Fruit fly (Drosophila melanogaster) whole organism, prepupa: ENCODE data around the gene CG6839.

Experiments used
- CG10631 ChIP-seq: fragments of 200-800 bp; sonication (Bioruptor generic); optimal IDR thresholded peaks from 2 replicates; lab custom pipeline; 2016; ENCODE audit warnings: missing biosample characterization, missing genetic modification characterization
- CG10669 ChIP-seq: fragments of 200-800 bp; sonication (Bioruptor generic); optimal IDR thresholded peaks from 3 replicates; lab custom pipeline; 2018; ENCODE audit warnings: missing biosample characterization, mild to moderate bottlenecking, missing genetic modification characterization, moderate library complexity
- CG11294 ChIP-seq: fragments of 200-800 bp; sonication (Bioruptor generic); IDR thresholded peaks from 2 replicates; pipeline ENCODE4 v1.3.6; 2022; ENCODE audit warnings: missing biosample characterization, missing genetic modification characterization
- CG11762 ChIP-seq: fragments of 200-800 bp; sonication (Bioruptor generic); optimal IDR thresholded peaks from 3 replicates; lab custom pipeline; 2016; ENCODE audit warnings: missing biosample characterization, missing genetic modification characterization; ENCODE audit not compliant: insufficient read depth
- CG11902 ChIP-seq: fragments of 200-800 bp; sonication (Bioruptor generic); optimal IDR thresholded peaks from 3 replicates; lab custom pipeline; 2016; ENCODE audit warnings: missing biosample characterization, missing genetic modification characterization
- CG15336 ChIP-seq: fragments of 200-800 bp; sonication (Bioruptor generic); IDR thresholded peaks from 2 replicates; pipeline ENCODE4 v1.3.6; 2022; ENCODE audit warnings: missing biosample characterization, missing genetic modification characterization
- CG16779 ChIP-seq: fragments of 200-800 bp; sonication (Bioruptor generic); optimal IDR thresholded peaks from 3 replicates; lab custom pipeline; 2017; ENCODE audit warnings: missing biosample characterization, mild to moderate bottlenecking, missing genetic modification characterization
- CG3032 ChIP-seq: fragments of 200-800 bp; optimal IDR thresholded peaks from 2 replicates; lab custom pipeline; 2019; ENCODE audit warnings: missing biosample characterization, mild to moderate bottlenecking, missing genetic modification characterization, moderate library complexity
- CG31627 ChIP-seq: fragments of 200-800 bp; sonication (Bioruptor generic); optimal IDR thresholded peaks from 3 replicates; lab custom pipeline; 2016; ENCODE audit warnings: missing biosample characterization, missing genetic modification characterization
- CG32006 ChIP-seq: fragments of 200-800 bp; sonication (Bioruptor generic); optimal IDR thresholded peaks from 3 replicates; lab custom pipeline; 2017; ENCODE audit warnings: missing biosample characterization, mild to moderate bottlenecking, missing genetic modification characterization
- CG3919 ChIP-seq: fragments of 200-800 bp; sonication (Bioruptor generic); optimal IDR thresholded peaks from 3 replicates; lab custom pipeline; 2016; ENCODE audit warnings: missing biosample characterization, missing genetic modification characterization
- CG6163 ChIP-seq: fragments of 200-800 bp; sonication (Bioruptor generic); IDR thresholded peaks from 3 replicates; pipeline ENCODE4 v1.3.6; 2022; ENCODE audit warnings: missing biosample characterization, missing genetic modification characterization
- CG6276 ChIP-seq: fragments of 200-800 bp; sonication (Bioruptor generic); optimal IDR thresholded peaks from 2 replicates; lab custom pipeline; 2017; ENCODE audit warnings: missing biosample characterization, mild to moderate bottlenecking, missing genetic modification characterization
- CG7368 ChIP-seq: fragments of 200-800 bp; sonication (Bioruptor generic); optimal IDR thresholded peaks from 3 replicates; lab custom pipeline; 2016; ENCODE audit warnings: missing biosample characterization, missing genetic modification characterization
- CG8319 ChIP-seq: fragments of 200-800 bp; sonication (Bioruptor generic); optimal IDR thresholded peaks from 3 replicates; lab custom pipeline; 2016; ENCODE audit warnings: missing biosample characterization, missing genetic modification characterization
- CG8632 ChIP-seq: fragments of 200-800 bp; sonication (Bioruptor generic); optimal IDR thresholded peaks from 3 replicates; lab custom pipeline; 2016; ENCODE audit warnings: missing biosample characterization, missing genetic modification characterization
- Ets96B ChIP-seq: fragments of 200-800 bp; optimal IDR thresholded peaks from 2 replicates; lab custom pipeline; 2019; ENCODE audit warnings: missing biosample characterization, mild to moderate bottlenecking, missing genetic modification characterization, moderate library complexity
- Gug ChIP-seq: fragments of 200-800 bp; sonication (Bioruptor generic); IDR thresholded peaks from 2 replicates; pipeline ENCODE4 v1.3.6; 2022; ENCODE audit warnings: missing biosample characterization, missing genetic modification characterization
- Hr38 ChIP-seq: sonication (Bioruptor generic); optimal IDR thresholded peaks from 2 replicates; lab custom pipeline; 2016; ENCODE audit warnings: missing biosample characterization, missing genetic modification characterization
- Hr39 ChIP-seq: fragments of 200-800 bp; sonication (Bioruptor generic); optimal IDR thresholded peaks from 2 replicates; lab custom pipeline; 2016; ENCODE audit warnings: missing biosample characterization, missing genetic modification characterization
- Hr4 ChIP-seq: fragments of 200-800 bp; sonication (Bioruptor generic); optimal IDR thresholded peaks from 3 replicates; lab custom pipeline; 2016; ENCODE audit warnings: missing biosample characterization, missing genetic modification characterization
- Lpt ChIP-seq: fragments of 200-800 bp; sonication (Bioruptor generic); optimal IDR thresholded peaks from 3 replicates; lab custom pipeline; 2016; ENCODE audit warnings: missing biosample characterization, missing genetic modification characterization
- OdsH ChIP-seq: fragments of 200-800 bp; sonication (Bioruptor generic); optimal IDR thresholded peaks from 3 replicates; lab custom pipeline; 2016; ENCODE audit warnings: missing biosample characterization, missing genetic modification characterization
- Smox ChIP-seq: fragments of 200-800 bp; sonication (Bioruptor generic); optimal IDR thresholded peaks from 3 replicates; lab custom pipeline; 2016; ENCODE audit warnings: missing biosample characterization, missing genetic modification characterization
- Sox14 ChIP-seq: fragments of 200-800 bp; sonication (Bioruptor generic); optimal IDR thresholded peaks from 3 replicates; lab custom pipeline; 2016; ENCODE audit warnings: missing biosample characterization, missing genetic modification characterization
- Sox15 ChIP-seq: fragments of 200-800 bp; sonication (Bioruptor generic); optimal IDR thresholded peaks from 3 replicates; lab custom pipeline; 2016; ENCODE audit warnings: missing biosample characterization, missing genetic modification characterization
- achi ChIP-seq: fragments of 200-800 bp; sonication (Bioruptor generic); optimal IDR thresholded peaks from 3 replicates; lab custom pipeline; 2016; ENCODE audit warnings: missing biosample characterization, missing genetic modification characterization
- acj6 ChIP-seq: fragments of 200-800 bp; sonication (Bioruptor generic); optimal IDR thresholded peaks from 3 replicates; lab custom pipeline; 2016; ENCODE audit warnings: missing biosample characterization, missing genetic modification characterization
- cyc ChIP-seq: fragments of 200-800 bp; sonication (Bioruptor generic); optimal IDR thresholded peaks from 3 replicates; lab custom pipeline; 2016; ENCODE audit warnings: missing biosample characterization, missing genetic modification characterization
- dsx ChIP-seq: fragments of 200-800 bp; optimal IDR thresholded peaks from 3 replicates; lab custom pipeline; 2019; ENCODE audit warnings: missing biosample characterization, mild to moderate bottlenecking, missing genetic modification characterization, moderate library complexity; ENCODE audit not compliant: poor library complexity, severe bottlenecking
- eg ChIP-seq: fragments of 200-800 bp; sonication (Bioruptor generic); IDR thresholded peaks from 3 replicates; pipeline ENCODE4 v1.3.6; 2022; ENCODE audit warnings: missing biosample characterization, missing genetic modification characterization
- fd59A ChIP-seq: fragments of 200-800 bp; sonication (Bioruptor generic); optimal IDR thresholded peaks from 2 replicates; lab custom pipeline; 2017; ENCODE audit warnings: missing biosample characterization, mild to moderate bottlenecking, missing genetic modification characterization, missing genetic modification reagents
- fkh ChIP-seq: fragments of 200-800 bp; sonication (Bioruptor generic); optimal IDR thresholded peaks from 3 replicates; lab custom pipeline; 2017; ENCODE audit warnings: missing biosample characterization, mild to moderate bottlenecking, missing genetic modification characterization, moderate library complexity
- lz ChIP-seq: fragments of 200-800 bp; sonication (Bioruptor generic); optimal IDR thresholded peaks from 3 replicates; lab custom pipeline; 2016; ENCODE audit warnings: missing biosample characterization, missing genetic modification characterization
- net ChIP-seq: fragments of 200-800 bp; sonication (Bioruptor generic); optimal IDR thresholded peaks from 3 replicates; lab custom pipeline; 2016; ENCODE audit warnings: missing biosample characterization, missing genetic modification characterization
- pdm3 ChIP-seq: fragments of 200-800 bp; sonication (Bioruptor generic); optimal IDR thresholded peaks from 3 replicates; lab custom pipeline; 2016; ENCODE audit warnings: missing biosample characterization, missing genetic modification characterization
- salr ChIP-seq, 2 experiments: fragments of 200-800 bp; sonication (Bioruptor generic); optimal IDR thresholded peaks; 3 replicates each; lab custom pipeline; 2016 to 2018; ENCODE audit warnings: missing biosample characterization in 2 of 2, missing genetic modification characterization in 2 of 2, mild to moderate bottlenecking in 1 of 2
- spab ChIP-seq: fragments of 200-800 bp; sonication (Bioruptor generic); optimal IDR thresholded peaks from 2 replicates; lab custom pipeline; 2017; ENCODE audit warnings: missing biosample characterization, mild to moderate bottlenecking, missing genetic modification characterization, missing genetic modification reagents
- ss ChIP-seq, 2 experiments: fragments of 200-800 bp; sonication (Bioruptor generic); optimal IDR thresholded peaks; 2 replicates in 1 of 2; 3 replicates in 1 of 2; lab custom pipeline; 2017 to 2018; ENCODE audit warnings: mild to moderate bottlenecking in 2 of 2, missing biosample characterization in 2 of 2, missing genetic modification characterization in 2 of 2, moderate library complexity in 1 of 2
- svp ChIP-seq: fragments of 200-800 bp; sonication (Bioruptor generic); peaks from one replicate; lab custom pipeline; 2016; ENCODE audit warnings: missing biosample characterization, missing genetic modification characterization
- topi ChIP-seq: fragments of 200-800 bp; sonication (Bioruptor generic); optimal IDR thresholded peaks from 3 replicates; lab custom pipeline; 2016; ENCODE audit warnings: missing biosample characterization, missing genetic modification characterization

Gene CG6839

dm6 chr3L:18916466-18916865, 915 bp upstream of the CG6839 start:
- no peak for TF ChIP-seq fkh (GFP tag; lab: Kevin White, UChicago)

- TF ChIP-seq dsx (GFP tag; lab: Kevin White, UChicago) (no peak), net (GFP tag; lab: Kevin White, UChicago) (no peak), svp (GFP tag; lab: Kevin White, UChicago) (no peak), Sox15 (GFP tag; lab: Kevin White, UChicago) (no peak), CG7368 (no peak)
- TF ChIP-seq, all 60 proteins: peak for 0
Measured at dm6 chr3L:18920219-18920618, 2.8 kb downstream of the CG6839 start, which contains the start of gene CG18223. Gene CG18223, minus strand, starts transcription at chr3L:18920319.

- TF ChIP-seq spab (GFP tag; lab: Kevin White, UChicago) (no peak), CG8319 (no peak), acj6 (GFP tag; lab: Kevin White, UChicago) (no peak), cyc (no peak), Ets96B (tag; lab: Kevin White, UChicago) (no peak), CG11762 (GFP tag; lab: Kevin White, UChicago) (no peak), topi (GFP tag; lab: Kevin White, UChicago) (no peak), CG16779 (tag; lab: Kevin White, UChicago) (no peak)
Measured at dm6 chr3L:18922086-18922485, 4.7 kb downstream of the CG6839 start, which contains the start of gene CG3819. Gene CG3819, minus strand, starts transcription at chr3L:18922108.

dm6 chr3L:18924790-18925189, 7.4 kb downstream of the CG6839 start, which contains the start of gene CG43049:
Gene CG43049, plus strand, starts transcription at chr3L:18925090.
- TF ChIP-seq pdm3 (no peak), Sox15 (GFP tag; lab: Kevin White, UChicago) (no peak), CG11294 (no peak), CG15336 (GFP tag; lab: Robert Waterston, UW) (no peak), CG7368 (no peak), Hr38 (GFP tag; lab: Kevin White, UChicago) (no peak)

- TF ChIP-seq Hr38 (GFP tag; lab: Kevin White, UChicago) (no peak), pdm3 (no peak), CG3919 (GFP tag; lab: Kevin White, UChicago) (no peak)
Measured at dm6 chr3L:18945938-18946337, 28.6 kb downstream of the CG6839 start, which contains the start of gene CG32204. Gene CG32204, minus strand, starts transcription at chr3L:18946038.

dm6 chr3L:18946956-18947355, 29.6 kb downstream of the CG6839 start:
- TF ChIP-seq fkh (GFP tag; lab: Kevin White, UChicago) (no peak), CG8632 (GFP tag; lab: Kevin White, UChicago) (peak; percentile 10), CG7368 (no peak), eg (GFP tag; lab: Robert Waterston, UW) (peak; percentile 65; the same call in 2 of the 3 replicates), CG6276 (GFP tag; lab: Kevin White, UChicago) (no peak), salr (GFP tag; optimal IDR thresholded peaks at IDR 0.05; lab: Kevin White, UChicago) (peak in 1 of 2 experiments; percentile 5), Lpt (GFP tag; lab: Kevin White, UChicago) (no peak), CG10631 (GFP tag; lab: Kevin White, UChicago) (no peak), Hr39 (GFP tag; lab: Kevin White, UChicago) (no peak), Hr4 (GFP tag; lab: Kevin White, UChicago) (no peak), CG16779 (tag; lab: Kevin White, UChicago) (no peak), CG11294 (no peak), CG3032 (tag; lab: Kevin White, UChicago) (no peak), achi (GFP tag; lab: Kevin White, UChicago) (peak; percentile 8), Smox (GFP tag; lab: Kevin White, UChicago) (no peak), svp (GFP tag; lab: Kevin White, UChicago) (no peak), fd59A (no peak), CG15336 (GFP tag; lab: Robert Waterston, UW) (no peak), ss (GFP tag; optimal IDR thresholded peaks at IDR 0.05; lab: Kevin White, UChicago) (no peak), CG3919 (GFP tag; lab: Kevin White, UChicago) (peak; percentile 61), CG10669 (GFP tag; lab: Kevin White, UChicago) (peak; percentile 4), CG32006 (GFP tag; lab: Kevin White, UChicago) (no peak), CG31627 (peak; percentile 10), lz (GFP tag; lab: Kevin White, UChicago) (peak; percentile 10), CG6163 (GFP tag; lab: Robert Waterston, UW) (peak; percentile 55; the same call in 2 of the 3 replicates), Sox14 (GFP tag; lab: Kevin White, UChicago) (no peak), CG8319 (peak; percentile 20), CG11902 (GFP tag; lab: Kevin White, UChicago) (no peak), Gug (no peak), cyc (no peak), OdsH (GFP tag; lab: Kevin White, UChicago) (peak; percentile 8)
